Fruit fly (Drosophila melanogaster) S2 (cell line): ENCODE data around the gene CG4229.

Source experiments
- CG8478 ChIP-seq: fragments of >200 bp; optimal IDR thresholded peaks from 2 replicates; lab custom pipeline; 2018
- CTCF ChIP-seq, 2 experiments: fragments of >200 bp; optimal IDR thresholded peaks; 2 replicates each; lab custom pipeline; 2018

- TF ChIP-seq CG8478 (lab: Kevin White, UChicago) (no peak), CTCF (optimal IDR thresholded peaks at IDR 0.05; lab: Kevin White, UChicago) (no peak)
Observed at dm6 chr3L:16581201-16581705, 24.6 kb downstream of the CG4229 start, which contains the start of gene Smn.
